Worm (Caenorhabditis elegans) whole organism, L1 larva: Measurements from ENCODE around the gene lat-2.

Source experiments
- aly-2 ChIP-seq: fragments of 150-350 bp; optimal IDR thresholded peaks from 2 replicates; lab custom pipeline; 2014; ENCODE audit warnings: missing biosample characterization, missing genetic modification characterization
- ceh-63 ChIP-seq: fragments of 200-800 bp; sonication (Bioruptor generic); optimal IDR thresholded peaks from 2 replicates; lab custom pipeline; 2018; ENCODE audit warnings: mild to moderate bottlenecking, missing genetic modification characterization, missing compliant biosample characterization
- elt-3 ChIP-seq, 6 experiments: fragments of 150-350 bp in 1 of 6; sonication (generic microtip); optimal IDR thresholded peaks; 2 replicates each; lab custom pipeline; 2017 to 2018; ENCODE audit warnings: missing biosample characterization in 6 of 6, missing genetic modification characterization in 6 of 6, inconsistent platforms in 1 of 6
- fkh-10 ChIP-seq: sonication (generic microtip); optimal IDR thresholded peaks from 2 replicates; lab custom pipeline; 2017; ENCODE audit warnings: missing biosample characterization, missing genetic modification reagents, missing genetic modification characterization
- lin-35 ChIP-seq, 2 experiments: fragments of 150-350 bp; optimal IDR thresholded peaks; 2 replicates each; lab custom pipeline; 2014; ENCODE audit warnings: missing biosample characterization in 2 of 2, missing genetic modification characterization in 2 of 2, missing genetic modification reagents in 2 of 2
- nhr-76 ChIP-seq: sonication (generic microtip); optimal IDR thresholded peaks from 2 replicates; lab custom pipeline; 2017; ENCODE audit warnings: missing biosample characterization, missing genetic modification characterization
- pag-3 ChIP-seq: sonication (generic microtip); optimal IDR thresholded peaks from 2 replicates; lab custom pipeline; 2017; ENCODE audit warnings: missing genetic modification characterization, mild to moderate bottlenecking, missing compliant biosample characterization, antibody characterized with exemption, borderline replicate concordance; ENCODE audit not compliant: insufficient read depth
- vab-15 ChIP-seq: sonication (generic microtip); optimal IDR thresholded peaks from 2 replicates; lab custom pipeline; 2017; ENCODE audit warnings: missing genotype, mild to moderate bottlenecking, missing genetic modification characterization, missing compliant biosample characterization
- ztf-11 ChIP-seq, 2 experiments: sonication (generic microtip); optimal IDR thresholded peaks; 2 replicates each; lab custom pipeline; 2016 to 2017; ENCODE audit warnings: missing genetic modification characterization in 2 of 2, missing biosample characterization in 1 of 2, missing compliant biosample characterization in 1 of 2

- TF ChIP-seq fkh-10 (GFP tag; lab: Kevin White, UChicago): no peak
- TF ChIP-seq lin-35 (GFP tag; optimal IDR thresholded peaks at IDR 0.05; lab: Kevin White, UChicago): no peak
- no peak for TF ChIP-seq nhr-76 (tag; lab: Kevin White, UChicago)
- no peak for TF ChIP-seq pag-3 (tag; lab: Kevin White, UChicago)
- TF ChIP-seq ceh-63 (GFP tag; lab: Kevin White, UChicago): no peak
- TF ChIP-seq elt-3 (tag; optimal IDR thresholded peaks at IDR 0.05; lab: Kevin White, UChicago): no peak
- no peak for TF ChIP-seq aly-2 (tag; lab: Kevin White, UChicago)
- no peak for TF ChIP-seq ztf-11 (tag; optimal IDR thresholded peaks at IDR 0.05; lab: Kevin White, UChicago)
- TF ChIP-seq vab-15 (tag; lab: Kevin White, UChicago): no peak
Measured at ce11 chrII:4370842-4371241, 12.0 kb downstream of the lat-2 start.
